Worm (Caenorhabditis elegans) whole organism, L1 larva: ENCODE data around the gene nhr-167.

Experiments
- C16A3.4 ChIP-seq: fragments of 150-350 bp; optimal IDR thresholded peaks from 2 replicates; lab custom pipeline; 2014; ENCODE audit warnings: missing biosample characterization, missing genetic modification characterization
- C34B4.2 ChIP-seq: sonication (generic microtip); optimal IDR thresholded peaks from 2 replicates; lab custom pipeline; 2017; ENCODE audit warnings: mild to moderate bottlenecking, missing genetic modification characterization, missing compliant biosample characterization
- F16B12.6 ChIP-seq: fragments of 150-350 bp; optimal IDR thresholded peaks from 2 replicates; lab custom pipeline; 2014; ENCODE audit warnings: missing biosample characterization, missing genetic modification characterization
- aha-1 ChIP-seq: fragments of 150-350 bp; optimal IDR thresholded peaks from 2 replicates; lab custom pipeline; 2014; ENCODE audit warnings: missing biosample characterization, missing genetic modification characterization
- aly-2 ChIP-seq: fragments of 150-350 bp; optimal IDR thresholded peaks from 2 replicates; lab custom pipeline; 2014; ENCODE audit warnings: missing biosample characterization, missing genetic modification characterization
- ama-1 ChIP-seq: fragments of 150-350 bp; optimal IDR thresholded peaks from 2 replicates; lab custom pipeline; 2014
- blmp-1 ChIP-seq: fragments of 150-350 bp; optimal IDR thresholded peaks from 2 replicates; lab custom pipeline; 2014; ENCODE audit warnings: missing biosample characterization, missing genetic modification characterization
- ceh-63 ChIP-seq: fragments of 200-800 bp; sonication (Bioruptor generic); optimal IDR thresholded peaks from 2 replicates; lab custom pipeline; 2018; ENCODE audit warnings: mild to moderate bottlenecking, missing genetic modification characterization, missing compliant biosample characterization
- ceh-88 ChIP-seq: fragments of 200-800 bp; sonication (Bioruptor generic); IDR thresholded peaks from 2 replicates; pipeline ENCODE4 v1.3.6; 2022; ENCODE audit warnings: missing genetic modification characterization, missing compliant biosample characterization
- ceh-90 ChIP-seq: sonication (generic microtip); optimal IDR thresholded peaks from 2 replicates; lab custom pipeline; 2016; ENCODE audit warnings: missing genetic modification characterization, missing compliant biosample characterization
- dpl-1 ChIP-seq, 3 experiments: fragments of 150-350 bp in 2 of 3; sonication (generic microtip) in 1 of 3; optimal IDR thresholded peaks; 2 replicates each; lab custom pipeline; 2014 to 2017; ENCODE audit warnings: missing biosample characterization in 3 of 3, missing genetic modification characterization in 3 of 3, missing genetic modification reagents in 3 of 3
- dsc-1 ChIP-seq: sonication (generic microtip); optimal IDR thresholded peaks from 2 replicates; lab custom pipeline; 2016; ENCODE audit warnings: mild to moderate bottlenecking, missing genetic modification characterization, missing compliant biosample characterization
- efl-3 ChIP-seq: fragments of 200-800 bp; sonication (Bioruptor generic); optimal IDR thresholded peaks from 2 replicates; lab custom pipeline; 2018; ENCODE audit warnings: mild to moderate bottlenecking, missing genetic modification characterization, missing compliant biosample characterization
- elt-3 ChIP-seq, 6 experiments: fragments of 150-350 bp in 1 of 6; sonication (generic microtip); optimal IDR thresholded peaks; 2 replicates each; lab custom pipeline; 2017 to 2018; ENCODE audit warnings: missing biosample characterization in 6 of 6, missing genetic modification characterization in 6 of 6, inconsistent platforms in 1 of 6
- fkh-10 ChIP-seq: sonication (generic microtip); optimal IDR thresholded peaks from 2 replicates; lab custom pipeline; 2017; ENCODE audit warnings: missing biosample characterization, missing genetic modification reagents, missing genetic modification characterization
- fkh-4 ChIP-seq: sonication (generic microtip); optimal IDR thresholded peaks from 2 replicates; lab custom pipeline; 2016; ENCODE audit warnings: missing compliant biosample characterization, missing genetic modification characterization, borderline replicate concordance
- fkh-8 ChIP-seq: sonication (generic microtip); optimal IDR thresholded peaks from 2 replicates; lab custom pipeline; 2016; ENCODE audit warnings: mild to moderate bottlenecking, missing genetic modification characterization, missing compliant biosample characterization
- grh-1 ChIP-seq: fragments of 200-800 bp; sonication (Bioruptor generic); IDR thresholded peaks from 2 replicates; pipeline ENCODE4 v1.3.6; 2022; ENCODE audit warnings: missing genetic modification reagents, missing genetic modification characterization, missing compliant biosample characterization
- hlh-4 ChIP-seq: sonication (generic microtip); optimal IDR thresholded peaks from 2 replicates; lab custom pipeline; 2016; ENCODE audit warnings: mild to moderate bottlenecking, missing genetic modification characterization, missing compliant biosample characterization
- irx-1 ChIP-seq: sonication (generic microtip); optimal IDR thresholded peaks from 2 replicates; lab custom pipeline; 2016; ENCODE audit warnings: missing genetic modification characterization, missing compliant biosample characterization
- isw-1 ChIP-seq: fragments of 200-800 bp; sonication (Bioruptor generic); IDR thresholded peaks from 2 replicates; pipeline ENCODE4 v1.3.6; 2022; ENCODE audit warnings: missing genetic modification characterization, missing compliant biosample characterization
- jun-1 ChIP-seq: fragments of 150-350 bp; optimal IDR thresholded peaks from 2 replicates; lab custom pipeline; 2014; ENCODE audit warnings: missing biosample characterization, missing genetic modification reagents, missing genetic modification characterization
- lin-14 ChIP-seq: fragments of 200-800 bp; sonication (Bioruptor generic); optimal IDR thresholded peaks from 2 replicates; lab custom pipeline; 2018; ENCODE audit warnings: mild to moderate bottlenecking, missing genetic modification characterization, moderate library complexity, missing compliant biosample characterization
- lin-15B ChIP-seq: fragments of 150-350 bp; sonication (generic microtip); optimal IDR thresholded peaks from 3 replicates; lab custom pipeline; 2014; ENCODE audit warnings: missing biosample characterization, missing genetic modification characterization
- lir-3 ChIP-seq: sonication (generic microtip); optimal IDR thresholded peaks from 2 replicates; lab custom pipeline; 2016; ENCODE audit warnings: mild to moderate bottlenecking, missing genetic modification characterization, moderate library complexity, missing compliant biosample characterization; ENCODE audit not compliant: poor library complexity
- lsy-2 ChIP-seq, 2 experiments: fragments of 150-350 bp; optimal IDR thresholded peaks; 2 replicates each; lab custom pipeline; 2014; ENCODE audit warnings: missing biosample characterization in 2 of 2, missing genetic modification characterization in 2 of 2
- mab-9 ChIP-seq: fragments of 200-800 bp; sonication (Bioruptor generic); IDR thresholded peaks from 2 replicates; pipeline ENCODE4 v1.3.6; 2022; ENCODE audit warnings: missing genetic modification reagents, missing genetic modification characterization, missing compliant biosample characterization
- mef-2 ChIP-seq: fragments of 150-350 bp; optimal IDR thresholded peaks from 2 replicates; lab custom pipeline; 2014; ENCODE audit warnings: missing biosample characterization, missing genetic modification characterization
- mep-1 ChIP-seq: fragments of 150-350 bp; optimal IDR thresholded peaks from 2 replicates; lab custom pipeline; 2014; ENCODE audit warnings: missing biosample characterization, missing genetic modification characterization
- nhr-11 ChIP-seq: fragments of 150-350 bp; optimal IDR thresholded peaks from 2 replicates; lab custom pipeline; 2014; ENCODE audit warnings: missing biosample characterization, missing genetic modification characterization
- nhr-19 ChIP-seq: fragments of 200-800 bp; sonication (Bioruptor generic); conservative IDR thresholded peaks from 2 replicates; pipeline ENCODE4 v1.3.6; 2022; ENCODE audit warnings: missing genetic modification characterization, missing compliant biosample characterization
- nhr-20 ChIP-seq: sonication (generic microtip); optimal IDR thresholded peaks from 2 replicates; lab custom pipeline; 2016; ENCODE audit warnings: mild to moderate bottlenecking, missing genetic modification characterization, missing compliant biosample characterization
- nhr-237 ChIP-seq: fragments of 150-350 bp; optimal IDR thresholded peaks from 2 replicates; lab custom pipeline; 2014; ENCODE audit warnings: missing biosample characterization, missing genetic modification characterization
- nhr-28 ChIP-seq: fragments of 150-350 bp; optimal IDR thresholded peaks from 2 replicates; lab custom pipeline; 2014; ENCODE audit warnings: missing biosample characterization, missing genetic modification characterization
- nhr-47 ChIP-seq: sonication (generic microtip); optimal IDR thresholded peaks from 2 replicates; lab custom pipeline; 2016; ENCODE audit warnings: mild to moderate bottlenecking, missing genetic modification characterization, moderate library complexity, missing compliant biosample characterization
- nhr-85 ChIP-seq: sonication (generic microtip); peaks from one replicate; lab custom pipeline; 2016; ENCODE audit warnings: missing genetic modification characterization, inconsistent platforms, missing compliant biosample characterization
- pax-3 ChIP-seq: fragments of 200-800 bp; sonication (Bioruptor generic); optimal IDR thresholded peaks from 2 replicates; lab custom pipeline; 2018; ENCODE audit warnings: mild to moderate bottlenecking, missing genetic modification characterization, moderate library complexity, missing compliant biosample characterization
- rnt-1 ChIP-seq: sonication (generic microtip); optimal IDR thresholded peaks from 2 replicates; lab custom pipeline; 2016; ENCODE audit warnings: mild to moderate bottlenecking, missing genetic modification characterization, moderate library complexity, missing compliant biosample characterization
- snpc-4 ChIP-seq: fragments of 150-350 bp; optimal IDR thresholded peaks from 2 replicates; lab custom pipeline; 2014; ENCODE audit warnings: missing biosample characterization, missing genetic modification characterization
- snu-23 ChIP-seq: sonication (generic microtip); optimal IDR thresholded peaks from 2 replicates; lab custom pipeline; 2016; ENCODE audit warnings: missing genetic modification characterization, missing compliant biosample characterization
- sox-4 ChIP-seq: sonication (generic microtip); optimal IDR thresholded peaks from 2 replicates; lab custom pipeline; 2016; ENCODE audit warnings: missing genetic modification characterization, missing compliant biosample characterization
- sptf-1 ChIP-seq: fragments of 150-350 bp; optimal IDR thresholded peaks from 2 replicates; lab custom pipeline; 2014; ENCODE audit warnings: missing biosample characterization, missing genetic modification characterization
- sup-37 ChIP-seq: fragments of 200-800 bp; sonication (Bioruptor generic); optimal IDR thresholded peaks from 2 replicates; lab custom pipeline; 2018; ENCODE audit warnings: mild to moderate bottlenecking, missing genetic modification characterization, missing compliant biosample characterization
- tbx-2 ChIP-seq: sonication (generic microtip); optimal IDR thresholded peaks from 2 replicates; lab custom pipeline; 2016; ENCODE audit warnings: missing genetic modification characterization, missing compliant biosample characterization
- tlp-1 ChIP-seq: fragments of 150-350 bp; optimal IDR thresholded peaks from 2 replicates; lab custom pipeline; 2014; ENCODE audit warnings: missing biosample characterization, missing genetic modification characterization
- unc-130 ChIP-seq: fragments of 150-350 bp; optimal IDR thresholded peaks from 2 replicates; lab custom pipeline; 2017; ENCODE audit warnings: missing biosample characterization, missing genetic modification characterization, inconsistent platforms
- unc-30 ChIP-seq: sonication (generic microtip); optimal IDR thresholded peaks from 2 replicates; lab custom pipeline; 2017; ENCODE audit warnings: missing biosample characterization, missing genetic modification characterization
- unc-62 ChIP-seq: fragments of 150-350 bp; optimal IDR thresholded peaks from 2 replicates; lab custom pipeline; 2014; ENCODE audit warnings: missing biosample characterization, missing genetic modification reagents, missing genetic modification characterization
- unc-86 ChIP-seq: sonication (generic microtip); optimal IDR thresholded peaks from 2 replicates; lab custom pipeline; 2016; ENCODE audit warnings: missing genetic modification characterization, missing compliant biosample characterization
- unc-98 ChIP-seq: fragments of 200-800 bp; sonication (Bioruptor generic); IDR thresholded peaks from 2 replicates; pipeline ENCODE4 v1.3.6; 2022; ENCODE audit warnings: missing genetic modification characterization, missing compliant biosample characterization
- ztf-4 ChIP-seq: fragments of 150-350 bp; optimal IDR thresholded peaks from 2 replicates; lab custom pipeline; 2014; ENCODE audit warnings: missing biosample characterization, missing genetic modification characterization

nhr-167 gene

DNA sequence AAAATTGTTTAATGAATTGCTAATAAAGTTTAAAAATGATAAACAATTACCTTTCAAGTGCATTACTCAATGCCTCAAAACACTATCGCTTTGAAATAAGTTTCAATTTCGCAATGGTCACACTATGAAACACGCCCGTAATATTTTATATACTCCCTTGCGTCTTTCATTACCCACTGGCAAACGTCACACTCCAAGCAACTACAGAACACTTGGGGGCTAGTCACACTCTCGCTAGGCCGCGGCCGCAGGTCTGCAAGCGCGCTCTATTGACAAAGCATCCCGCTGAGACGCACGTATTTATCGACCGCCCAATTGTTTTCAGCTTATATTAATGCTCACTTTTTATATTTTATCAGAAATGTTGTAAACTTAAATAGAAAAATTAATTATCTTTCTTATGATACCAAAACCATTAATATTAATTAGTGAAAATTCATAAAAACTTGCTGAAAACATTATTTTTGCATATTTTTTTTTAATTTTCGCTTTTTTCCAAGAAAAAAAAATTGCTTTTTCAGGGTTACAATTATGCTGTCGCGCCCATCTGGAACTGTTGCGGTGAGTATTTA is 36.1 kb upstream of the nhr-167 start, which contains the start of the genes nmat-1 and ucr-2.1 (continued):
- TF ChIP-seq pax-3 (tag; lab: Kevin White, UChicago) (no peak), unc-130 (tag; lab: Kevin White, UChicago) (peak; percentile 82), mep-1 (tag; lab: Kevin White, UChicago) (peak; percentile 88), lir-3 (tag; lab: Kevin White, UChicago) (peak; percentile 78), grh-1 (no peak), fkh-10 (GFP tag; lab: Kevin White, UChicago) (no peak), aly-2 (tag; lab: Kevin White, UChicago) (no peak), dpl-1 (GFP tag; optimal IDR thresholded peaks at IDR 0.05; lab: Kevin White, UChicago) (peak; percentile 48 to 54 (median 52)), tbx-2 (tag; lab: Kevin White, UChicago) (peak; percentile 76), unc-98 (GFP tag; lab: Robert Waterston, UW) (no peak), snu-23 (GFP tag; lab: Kevin White, UChicago) (peak; percentile 91), nhr-11 (tag; lab: Kevin White, UChicago) (no peak), nhr-85 (tag; lab: Kevin White, UChicago) (peak; percentile 90), mef-2 (tag; lab: Kevin White, UChicago) (no peak), unc-30 (tag; lab: Kevin White, UChicago) (no peak), F16B12.6 (tag; lab: Kevin White, UChicago) (peak; percentile 19), jun-1 (tag; lab: Kevin White, UChicago) (peak; percentile 54), isw-1 (peak; percentile 12; the same call in 1 of the 2 replicates), mab-9 (GFP tag; lab: Robert Waterston, UW) (no peak), nhr-47 (tag; lab: Kevin White, UChicago) (peak; percentile 81), lsy-2 (tag; optimal IDR thresholded peaks at IDR 0.05; lab: Kevin White, UChicago) (peak; percentile 56 to 77), sup-37 (GFP tag; lab: Kevin White, UChicago) (no peak), ama-1 (lab: Kevin White, UChicago) (no peak), ceh-90 (no peak), C16A3.4 (peak; percentile 89), nhr-237 (peak; percentile 35), fkh-8 (tag; lab: Kevin White, UChicago) (peak; percentile 73), lin-15B (tag; lab: Kevin White, UChicago) (peak; percentile 76), sox-4 (tag; lab: Kevin White, UChicago) (no peak), rnt-1 (tag; lab: Kevin White, UChicago) (peak; percentile 87), unc-62 (GFP tag; lab: Kevin White, UChicago) (no peak), ceh-63 (GFP tag; lab: Kevin White, UChicago) (no peak), ceh-88 (GFP tag; lab: Robert Waterston, UW) (no peak), ztf-4 (peak; percentile 44), aha-1 (tag; lab: Kevin White, UChicago) (peak; percentile 8), dsc-1 (tag; lab: Kevin White, UChicago) (peak; percentile 64), nhr-19 (peak; percentile 79), blmp-1 (tag; lab: Kevin White, UChicago) (peak; percentile 76), efl-3 (GFP tag; lab: Kevin White, UChicago) (no peak), fkh-4 (tag; lab: Kevin White, UChicago) (no peak), sptf-1 (tag; lab: Kevin White, UChicago) (no peak), snpc-4 (peak; percentile 21)

- TF ChIP-seq nhr-20 (tag; lab: Kevin White, UChicago) (peak; percentile 26), C34B4.2 (tag; lab: Kevin White, UChicago) (no peak), lin-15B (tag; lab: Kevin White, UChicago) (no peak), fkh-4 (tag; lab: Kevin White, UChicago) (no peak), unc-86 (no peak), ceh-90 (no peak), dpl-1 (GFP tag; optimal IDR thresholded peaks at IDR 0.05; lab: Kevin White, UChicago) (no peak), grh-1 (no peak; the same call in 1 of the 2 replicates), mep-1 (tag; lab: Kevin White, UChicago) (peak; percentile 9), elt-3 (tag; optimal IDR thresholded peaks at IDR 0.05; lab: Kevin White, UChicago) (peak in 2 of 6 experiments; percentile 11 to 30), tlp-1 (tag; lab: Kevin White, UChicago) (no peak), blmp-1 (tag; lab: Kevin White, UChicago) (peak; percentile 16), nhr-85 (tag; lab: Kevin White, UChicago) (peak; percentile 95), irx-1 (peak; percentile 47), lin-14 (GFP tag; lab: Kevin White, UChicago) (peak; percentile 72), jun-1 (tag; lab: Kevin White, UChicago) (no peak), mab-9 (GFP tag; lab: Robert Waterston, UW) (no peak), hlh-4 (tag; lab: Kevin White, UChicago) (no peak), tbx-2 (tag; lab: Kevin White, UChicago) (no peak), ceh-63 (GFP tag; lab: Kevin White, UChicago) (no peak), nhr-28 (tag; lab: Kevin White, UChicago) (no peak), nhr-19 (no peak)
Observed at ce11 chrX:12007905-12008466, 26.1 kb upstream of the nhr-167 start.
